Worm (Caenorhabditis elegans): ENCODE data around the gene T24E12.6.

ce11 chrII:3736893-3737375, 24.6 kb downstream of the T24E12.6 start, which contains the start of gene F12E12.6:
- TF ChIP-seq W03F9.2 (tag; optimal IDR thresholded peaks at IDR 0.05), result no peak
- TF ChIP-seq him-1 (tag; optimal IDR thresholded peaks at IDR 0.05), result no peak
- TF ChIP-seq dao-5 (tag; optimal IDR thresholded peaks at IDR 0.05), result no peak

Measured in whole organism, L4/young adult.